Fruit fly (Drosophila melanogaster) whole organism, wandering third instar larva: Measurements from ENCODE around the gene beag.
A peak's percentile ranks its signal among the peaks of the same experiment; 100 is the strongest.

ENCODE experiments used
- Abd-B ChIP-seq: fragments of >200 bp; optimal IDR thresholded peaks from 2 replicates; lab custom pipeline; 2017; ENCODE audit warnings: missing biosample characterization, missing genetic modification characterization
- CG32264 ChIP-seq: fragments of 200-800 bp; sonication (Bioruptor generic); optimal IDR thresholded peaks from 2 replicates; lab custom pipeline; 2016; ENCODE audit warnings: missing biosample characterization, missing genetic modification characterization
- CG9705 ChIP-seq: fragments of 200-800 bp; sonication (Bioruptor generic); optimal IDR thresholded peaks from 2 replicates; lab custom pipeline; 2018; ENCODE audit warnings: missing biosample characterization, mild to moderate bottlenecking, missing genetic modification characterization
- CrebA ChIP-seq: fragments of 200-800 bp; sonication (Bioruptor generic); optimal IDR thresholded peaks from 2 replicates; lab custom pipeline; 2016; ENCODE audit warnings: missing biosample characterization, mild to moderate bottlenecking, missing genetic modification characterization, borderline replicate concordance
- Dfd ChIP-seq: fragments of >200 bp; optimal IDR thresholded peaks from 2 replicates; lab custom pipeline; 2017; ENCODE audit warnings: missing biosample characterization, missing genetic modification characterization
- Dif ChIP-seq: fragments of 200-275, 200-300 bp; sonication (Bioruptor generic); optimal IDR thresholded peaks from 2 replicates; lab custom pipeline; 2018; ENCODE audit warnings: missing biosample characterization, missing genetic modification characterization; ENCODE audit not compliant: partially characterized antibody
- GATAd ChIP-seq: sonication (Bioruptor generic); optimal IDR thresholded peaks from 2 replicates; lab custom pipeline; 2016; ENCODE audit warnings: missing biosample characterization, missing genetic modification characterization
- HLH106 ChIP-seq: fragments of 200-800 bp; optimal IDR thresholded peaks from 3 replicates; lab custom pipeline; 2019; ENCODE audit warnings: missing biosample characterization, mild to moderate bottlenecking, missing genetic modification characterization, moderate library complexity
- Hnf4 ChIP-seq: fragments of 200-800 bp; sonication (Bioruptor generic); optimal IDR thresholded peaks from 2 replicates; lab custom pipeline; 2016; ENCODE audit warnings: missing biosample characterization, mild to moderate bottlenecking, missing genetic modification characterization
- Hr78 ChIP-seq: fragments of >200 bp; optimal IDR thresholded peaks from 2 replicates; lab custom pipeline; 2017; ENCODE audit warnings: missing biosample characterization, missing genetic modification characterization
- Hr83 ChIP-seq: fragments of 200-300 bp; sonication (Bioruptor generic); optimal IDR thresholded peaks from 2 replicates; lab custom pipeline; 2016; ENCODE audit warnings: missing biosample characterization, mild to moderate bottlenecking, missing genetic modification characterization, moderate library complexity; ENCODE audit not compliant: poor library complexity, severe bottlenecking
- Jra ChIP-seq: sonication (Bioruptor generic); optimal IDR thresholded peaks from 2 replicates; lab custom pipeline; 2016; ENCODE audit warnings: missing biosample characterization, missing genetic modification characterization
- Mio ChIP-seq: sonication (Bioruptor generic); optimal IDR thresholded peaks from 2 replicates; lab custom pipeline; 2016; ENCODE audit warnings: missing biosample characterization, missing genetic modification characterization
- Myc ChIP-seq: fragments of >200 bp; optimal IDR thresholded peaks from 2 replicates; lab custom pipeline; 2017
- N ChIP-seq: fragments of >200 bp; optimal IDR thresholded peaks from 2 replicates; lab custom pipeline; 2018; ENCODE audit warnings: missing biosample characterization, missing external identifiers, missing genetic modification characterization
- OdsH ChIP-seq: fragments of 200-800 bp; sonication (Bioruptor generic); optimal IDR thresholded peaks from 2 replicates; lab custom pipeline; 2016; ENCODE audit warnings: missing biosample characterization, mild to moderate bottlenecking, missing genetic modification characterization
- Rel ChIP-seq, 2 experiments: fragments of 200-800 bp; sonication (Bioruptor generic) in 1 of 2; optimal IDR thresholded peaks; 2 replicates in 1 of 2; 3 replicates in 1 of 2; lab custom pipeline; 2016 to 2019; ENCODE audit warnings: mild to moderate bottlenecking in 2 of 2, missing biosample characterization in 2 of 2, missing genetic modification characterization in 2 of 2, moderate library complexity in 1 of 2
- Sp1 ChIP-seq: fragments of 200-800 bp; sonication (Bioruptor generic); optimal IDR thresholded peaks from 3 replicates; lab custom pipeline; 2019; ENCODE audit warnings: missing biosample characterization, mild to moderate bottlenecking, missing genetic modification characterization, moderate library complexity
- Vsx2 ChIP-seq: fragments of 200-300, 225-300 bp; sonication (Bioruptor generic); optimal IDR thresholded peaks from 2 replicates; lab custom pipeline; 2018; ENCODE audit warnings: missing biosample characterization, missing genetic modification characterization; ENCODE audit not compliant: partially characterized antibody
- br ChIP-seq: fragments of 200-800 bp; sonication (Bioruptor generic); optimal IDR thresholded peaks from 2 replicates; lab custom pipeline; 2016; ENCODE audit warnings: missing biosample characterization, missing genetic modification characterization
- brk ChIP-seq: fragments of 200-800 bp; sonication (Bioruptor generic); optimal IDR thresholded peaks from 2 replicates; lab custom pipeline; 2016; ENCODE audit warnings: missing biosample characterization, mild to moderate bottlenecking, missing genetic modification characterization
- dl ChIP-seq, 2 experiments: fragments of 175-275, 200-275 bp in 1 of 2; fragments of 200-275 bp in 1 of 2; sonication (Bioruptor generic); optimal IDR thresholded peaks; lab custom pipeline; 2018; ENCODE audit warnings: mild to moderate bottlenecking in 2 of 2, missing biosample characterization in 2 of 2, missing genetic modification characterization in 2 of 2, moderate library complexity in 2 of 2; ENCODE audit not compliant: partially characterized antibody in 2 of 2, insufficient read depth in 1 of 2
- dmrt93B ChIP-seq: fragments of 200-800 bp; sonication (Bioruptor generic); optimal IDR thresholded peaks from 2 replicates; lab custom pipeline; 2018; ENCODE audit warnings: missing biosample characterization, mild to moderate bottlenecking, missing genetic modification characterization
- dsf ChIP-seq: sonication (Bioruptor generic); optimal IDR thresholded peaks from 2 replicates; lab custom pipeline; 2016; ENCODE audit warnings: missing biosample characterization, missing genetic modification characterization, borderline replicate concordance
- ey ChIP-seq: fragments of 200-800 bp; sonication (Bioruptor generic); optimal IDR thresholded peaks from 2 replicates; lab custom pipeline; 2016; ENCODE audit warnings: missing biosample characterization, missing genetic modification characterization
- foxo ChIP-seq, 2 experiments: fragments of 200-800 bp; sonication (Bioruptor generic); optimal IDR thresholded peaks; 2 replicates in 1 of 2; 3 replicates in 1 of 2; lab custom pipeline; 2016 to 2017; ENCODE audit warnings: missing biosample characterization in 2 of 2, missing genetic modification characterization in 2 of 2
- fru ChIP-seq: fragments of 200-800 bp; sonication (Bioruptor generic); optimal IDR thresholded peaks from 3 replicates; lab custom pipeline; 2016; ENCODE audit warnings: missing biosample characterization, mild to moderate bottlenecking, missing genetic modification characterization
- h ChIP-seq: fragments of 200-800 bp; sonication (Bioruptor generic); optimal IDR thresholded peaks from 3 replicates; lab custom pipeline; 2016; ENCODE audit warnings: missing biosample characterization, mild to moderate bottlenecking, missing genetic modification characterization
- jim ChIP-seq: fragments of 175-275, 200-325 bp; sonication (Bioruptor generic); optimal IDR thresholded peaks from 2 replicates; lab custom pipeline; 2016; ENCODE audit warnings: missing biosample characterization, mild to moderate bottlenecking, missing genetic modification characterization
- lola ChIP-seq: fragments of >200 bp; optimal IDR thresholded peaks from 2 replicates; lab custom pipeline; 2017; ENCODE audit warnings: missing biosample characterization, missing genetic modification characterization
- pan ChIP-seq: fragments of >200 bp; optimal IDR thresholded peaks from 2 replicates; lab custom pipeline; 2017
- psq ChIP-seq: fragments of 200-800 bp; sonication (Bioruptor generic); optimal IDR thresholded peaks from 3 replicates; lab custom pipeline; 2017; ENCODE audit warnings: missing biosample characterization, mild to moderate bottlenecking, missing genetic modification characterization, moderate library complexity
- rgr ChIP-seq: fragments of 200-800 bp; sonication (Bioruptor generic); optimal IDR thresholded peaks from 3 replicates; lab custom pipeline; 2016; ENCODE audit warnings: missing biosample characterization, mild to moderate bottlenecking, missing genetic modification characterization
- sage ChIP-seq: fragments of 200-800 bp; sonication (Bioruptor generic); optimal IDR thresholded peaks from 2 replicates; lab custom pipeline; 2016; ENCODE audit warnings: missing biosample characterization, mild to moderate bottlenecking, missing genetic modification characterization
- sv ChIP-seq: fragments of 200-800 bp; sonication (Bioruptor generic); optimal IDR thresholded peaks from 3 replicates; lab custom pipeline; 2016; ENCODE audit warnings: missing biosample characterization, missing genetic modification characterization
- tai ChIP-seq: sonication (Bioruptor generic); optimal IDR thresholded peaks from 2 replicates; lab custom pipeline; 2016; ENCODE audit warnings: missing biosample characterization, missing genetic modification characterization
- usp ChIP-seq: fragments of >200 bp; optimal IDR thresholded peaks from 2 replicates; lab custom pipeline; 2017; ENCODE audit warnings: missing biosample characterization, missing genetic modification characterization
- woc ChIP-seq: sonication (Bioruptor generic); optimal IDR thresholded peaks from 2 replicates; lab custom pipeline; 2016; ENCODE audit warnings: missing biosample characterization, mild to moderate bottlenecking, missing genetic modification characterization

Gene beag

DNA sequence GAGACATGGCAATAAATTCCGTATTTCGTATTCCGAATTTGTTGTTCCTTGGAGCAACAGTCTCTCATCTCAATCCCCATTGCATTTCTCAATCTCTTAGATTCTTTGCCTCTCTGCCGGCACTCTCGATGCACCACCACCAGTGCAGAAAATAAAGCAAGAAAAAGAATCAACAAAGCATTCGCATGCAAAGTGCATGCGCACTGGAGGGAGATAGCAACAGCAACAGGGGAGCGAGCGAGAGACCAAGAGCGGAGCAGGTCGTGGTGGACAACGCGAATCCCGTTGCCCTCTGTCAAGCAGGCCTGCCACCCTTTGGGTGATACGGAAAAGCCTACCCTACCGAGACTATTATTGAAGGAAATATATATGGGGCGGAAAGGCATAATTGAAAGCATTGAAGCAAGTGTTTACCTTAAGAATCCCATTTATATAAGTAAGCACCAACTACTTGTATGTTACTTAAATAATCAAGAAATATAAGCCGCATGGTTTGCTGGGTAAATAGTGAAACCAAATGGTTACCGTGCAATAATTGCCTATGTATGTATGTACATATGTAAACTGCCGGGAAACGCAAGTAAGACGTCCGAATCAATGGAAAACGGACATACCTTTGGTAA lies 8.4 kb downstream of the beag start:
- peak; percentile 51 for TF ChIP-seq Hr83
- TF ChIP-seq dl (GFP tag; optimal IDR thresholded peaks at IDR 0.05; lab: Kevin White, UChicago; ENCODE audit: insufficient read depth in 1 of 2, partially characterized antibody in 2 of 2): peak; percentile 52 to 53
- no peak for TF ChIP-seq usp (GFP tag; lab: Kevin White, UChicago)
- no peak for TF ChIP-seq ey
- TF ChIP-seq Rel (GFP tag; optimal IDR thresholded peaks at IDR 0.05; lab: Kevin White, UChicago): no peak
- TF ChIP-seq Rel (tag; optimal IDR thresholded peaks at IDR 0.05; lab: Kevin White, UChicago): no peak
- no peak for TF ChIP-seq CG32264 (GFP tag; lab: Kevin White, UChicago)
- no peak for TF ChIP-seq Abd-B
- no peak for TF ChIP-seq dmrt93B (GFP tag; lab: Kevin White, UChicago)
- peak; percentile 69 for TF ChIP-seq Vsx2
- TF ChIP-seq foxo (GFP tag; optimal IDR thresholded peaks at IDR 0.05; lab: Kevin White, UChicago): no peak
- no peak for TF ChIP-seq Myc (lab: Kevin White, UChicago)
- TF ChIP-seq pan: no peak
- peak; percentile 29 for TF ChIP-seq h (GFP tag; lab: Kevin White, UChicago)
- TF ChIP-seq woc: no peak
- TF ChIP-seq Dif (GFP tag; lab: Kevin White, UChicago): peak; percentile 81
- peak; percentile 60 for TF ChIP-seq jim
- TF ChIP-seq CrebA (GFP tag; lab: Kevin White, UChicago): no peak
- no peak for TF ChIP-seq N (GFP tag; lab: Kevin White, UChicago)
- TF ChIP-seq Hnf4 (GFP tag; lab: Kevin White, UChicago): no peak
- no peak for TF ChIP-seq Dfd (GFP tag; lab: Kevin White, UChicago)
- TF ChIP-seq dsf: no peak
- TF ChIP-seq br (GFP tag; lab: Kevin White, UChicago): no peak
- no peak for TF ChIP-seq Mio (GFP tag; lab: Kevin White, UChicago)
- no peak for TF ChIP-seq brk
- no peak for TF ChIP-seq fru
- TF ChIP-seq, all 38 proteins: peak for 6

DNA sequence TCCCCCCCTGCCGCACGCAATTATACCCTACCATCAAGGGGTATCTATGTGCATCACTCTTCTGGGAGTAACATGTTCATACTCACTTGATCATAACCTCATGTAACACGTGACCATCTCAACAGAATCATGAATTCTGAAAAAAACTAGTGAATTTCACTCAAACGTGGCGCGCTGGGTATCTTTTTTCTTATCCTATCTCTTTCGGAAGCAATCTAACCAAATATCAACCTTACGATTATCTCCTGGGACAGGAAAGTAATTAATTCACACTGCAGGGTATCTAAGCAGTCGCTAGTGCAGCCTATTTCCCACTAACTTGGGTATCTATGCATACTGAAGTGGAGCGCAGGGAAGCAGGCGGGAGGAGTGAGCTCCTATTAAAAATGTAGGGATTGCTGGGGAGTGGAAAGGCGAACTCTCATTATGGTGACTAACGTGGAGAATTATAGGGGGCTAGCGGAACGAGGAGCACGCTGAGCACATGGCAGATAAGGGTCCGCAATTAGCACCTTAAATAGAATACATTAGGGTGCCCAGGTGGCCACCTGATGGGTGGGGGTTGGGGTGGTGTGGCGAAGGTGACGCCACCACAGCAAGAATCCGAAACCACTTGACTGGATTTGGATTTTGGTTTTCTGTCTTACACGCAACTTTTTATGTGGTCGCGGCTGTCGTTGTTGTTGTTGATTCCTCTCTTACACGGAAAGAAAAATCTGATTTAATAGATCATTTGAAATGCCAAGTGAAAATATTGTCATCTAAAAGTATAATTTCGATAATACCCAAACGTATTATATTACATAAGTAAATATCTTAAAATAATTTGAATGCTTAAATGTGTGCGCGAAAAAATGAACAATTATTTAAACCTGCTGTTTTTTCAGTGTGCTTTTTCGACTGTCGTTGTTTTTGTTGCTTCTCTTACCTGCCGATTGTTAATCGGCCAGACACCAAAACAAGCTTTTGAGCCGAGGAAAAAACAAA lies 9.5 kb downstream of the beag start:
- TF ChIP-seq Abd-B (no peak), Mio (GFP tag; lab: Kevin White, UChicago) (peak; percentile 44), dl (GFP tag; optimal IDR thresholded peaks at IDR 0.05; lab: Kevin White, UChicago; ENCODE audit: insufficient read depth in 1 of 2, partially characterized antibody in 2 of 2) (no peak), Dif (GFP tag; lab: Kevin White, UChicago) (no peak), Sp1 (GFP tag; lab: Kevin White, UChicago) (peak; percentile 98), h (GFP tag; lab: Kevin White, UChicago) (peak; percentile 96), HLH106 (peak; percentile 97), Jra (GFP tag; lab: Kevin White, UChicago) (peak; percentile 71), br (GFP tag; lab: Kevin White, UChicago) (peak; percentile 90), ey (peak; percentile 90), jim (no peak), foxo (GFP tag; optimal IDR thresholded peaks at IDR 0.05; lab: Kevin White, UChicago) (peak; percentile 50 to 96), woc (peak; percentile 87), CG32264 (GFP tag; lab: Kevin White, UChicago) (peak; percentile 81), GATAd (GFP tag; lab: Kevin White, UChicago) (no peak), fru (peak; percentile 92), Hnf4 (GFP tag; lab: Kevin White, UChicago) (peak; percentile 90), brk (peak; percentile 95), OdsH (peak; percentile 96), Dfd (GFP tag; lab: Kevin White, UChicago) (no peak), sv (peak; percentile 68), usp (GFP tag; lab: Kevin White, UChicago) (no peak), Hr83 (peak; percentile 54), psq (GFP tag; lab: Kevin White, UChicago) (peak; percentile 88), dmrt93B (GFP tag; lab: Kevin White, UChicago) (peak; percentile 89), CG9705 (GFP tag; lab: Kevin White, UChicago) (peak; percentile 82), sage (peak; percentile 92), CrebA (GFP tag; lab: Kevin White, UChicago) (peak; percentile 81), tai (GFP tag; lab: Kevin White, UChicago) (no peak), rgr (GFP tag; lab: Kevin White, UChicago) (peak; percentile 96), N (GFP tag; lab: Kevin White, UChicago) (no peak), Rel (GFP tag; optimal IDR thresholded peaks at IDR 0.05; lab: Kevin White, UChicago) (no peak), Rel (tag; optimal IDR thresholded peaks at IDR 0.05; lab: Kevin White, UChicago) (no peak), Vsx2 (no peak), dsf (peak; percentile 79), lola (GFP tag; lab: Kevin White, UChicago) (no peak), Myc (lab: Kevin White, UChicago) (no peak), pan (no peak), Hr78 (GFP tag; lab: Kevin White, UChicago) (no peak)
